Worm (Caenorhabditis elegans): Measurements from ENCODE around the gene col-121.

Gene col-121

DNA sequence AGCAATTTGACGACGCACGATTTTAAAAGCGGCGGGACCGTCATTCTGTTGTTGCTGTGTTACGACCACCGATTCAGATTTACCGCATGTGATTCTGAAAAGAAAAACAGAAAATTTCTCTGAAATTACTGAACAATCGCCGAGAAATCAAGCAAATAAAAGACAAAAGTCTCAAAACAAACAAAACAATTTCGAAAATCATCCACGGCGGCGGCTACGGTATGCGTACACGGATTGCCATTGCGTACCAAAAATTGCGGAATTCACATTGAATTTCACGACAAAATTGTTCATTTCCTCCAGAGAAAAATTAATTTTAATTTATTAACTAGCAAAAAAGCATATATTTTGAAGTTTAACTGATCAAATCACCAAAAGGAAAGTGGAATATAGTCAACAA, 29.6 kb downstream of the col-121 start, which contains the start of gene pezo-1 (continued):
- TF ChIP-seq rpc-1 (optimal IDR thresholded peaks at IDR 0.05) (no peak), rpc-1 (tag; optimal IDR thresholded peaks at IDR 0.05) (no peak), ceh-79 (tag; optimal IDR thresholded peaks at IDR 0.05) (no peak)

DNA sequence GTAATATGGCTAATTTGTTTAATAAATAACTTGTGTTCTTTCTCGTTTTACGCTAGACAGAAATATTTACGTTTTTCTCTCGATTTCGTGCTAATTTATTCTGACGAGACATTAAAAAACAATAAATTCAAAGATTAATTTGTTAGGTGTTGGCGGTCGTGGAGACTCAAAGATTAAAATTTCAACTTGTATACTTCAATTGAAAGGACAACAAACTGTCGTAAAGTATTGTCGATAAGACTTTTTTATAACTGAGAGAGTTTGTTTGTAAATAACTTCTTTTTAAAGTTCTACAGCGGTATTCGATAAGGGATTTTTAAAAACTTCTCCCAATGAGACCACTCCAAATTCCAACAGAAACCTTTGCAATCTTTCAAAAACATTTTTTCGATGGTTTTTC, 42.3 kb downstream of the col-121 start:
- TF ChIP-seq egrh-3 (GFP tag; IDR thresholded peaks at IDR 0.05): no peak
- no peak for TF ChIP-seq akir-1 (GFP tag; optimal IDR thresholded peaks at IDR 0.05)
- no peak for TF ChIP-seq D2030.7 (GFP tag; IDR thresholded peaks at IDR 0.05)
- TF ChIP-seq Y95B8A.8 (GFP tag; IDR thresholded peaks at IDR 0.05): no peak
- TF ChIP-seq hlh-26 (GFP tag; conservative IDR thresholded peaks at IDR 0.05): no peak
